Fruit fly (Drosophila melanogaster) whole organism, wandering third instar larva: ENCODE measurements around the gene CG10581.

Source experiments
- Abd-B ChIP-seq: fragments of >200 bp; optimal IDR thresholded peaks from 2 replicates; lab custom pipeline; 2017; ENCODE audit warnings: missing biosample characterization, missing genetic modification characterization
- CG32264 ChIP-seq: fragments of 200-800 bp; sonication (Bioruptor generic); optimal IDR thresholded peaks from 2 replicates; lab custom pipeline; 2016; ENCODE audit warnings: missing biosample characterization, missing genetic modification characterization
- CG9705 ChIP-seq: fragments of 200-800 bp; sonication (Bioruptor generic); optimal IDR thresholded peaks from 2 replicates; lab custom pipeline; 2018; ENCODE audit warnings: missing biosample characterization, mild to moderate bottlenecking, missing genetic modification characterization
- Dfd ChIP-seq: fragments of >200 bp; optimal IDR thresholded peaks from 2 replicates; lab custom pipeline; 2017; ENCODE audit warnings: missing biosample characterization, missing genetic modification characterization
- Dif ChIP-seq: fragments of 200-275, 200-300 bp; sonication (Bioruptor generic); optimal IDR thresholded peaks from 2 replicates; lab custom pipeline; 2018; ENCODE audit warnings: missing biosample characterization, missing genetic modification characterization; ENCODE audit not compliant: partially characterized antibody
- GATAd ChIP-seq: sonication (Bioruptor generic); optimal IDR thresholded peaks from 2 replicates; lab custom pipeline; 2016; ENCODE audit warnings: missing biosample characterization, missing genetic modification characterization
- HLH106 ChIP-seq: fragments of 200-800 bp; optimal IDR thresholded peaks from 3 replicates; lab custom pipeline; 2019; ENCODE audit warnings: missing biosample characterization, mild to moderate bottlenecking, missing genetic modification characterization, moderate library complexity
- Hnf4 ChIP-seq: fragments of 200-800 bp; sonication (Bioruptor generic); optimal IDR thresholded peaks from 2 replicates; lab custom pipeline; 2016; ENCODE audit warnings: missing biosample characterization, mild to moderate bottlenecking, missing genetic modification characterization
- Hr78 ChIP-seq: fragments of >200 bp; optimal IDR thresholded peaks from 2 replicates; lab custom pipeline; 2017; ENCODE audit warnings: missing biosample characterization, missing genetic modification characterization
- Jra ChIP-seq: sonication (Bioruptor generic); optimal IDR thresholded peaks from 2 replicates; lab custom pipeline; 2016; ENCODE audit warnings: missing biosample characterization, missing genetic modification characterization
- OdsH ChIP-seq: fragments of 200-800 bp; sonication (Bioruptor generic); optimal IDR thresholded peaks from 2 replicates; lab custom pipeline; 2016; ENCODE audit warnings: missing biosample characterization, mild to moderate bottlenecking, missing genetic modification characterization
- Sp1 ChIP-seq: fragments of 200-800 bp; sonication (Bioruptor generic); optimal IDR thresholded peaks from 3 replicates; lab custom pipeline; 2019; ENCODE audit warnings: missing biosample characterization, mild to moderate bottlenecking, missing genetic modification characterization, moderate library complexity
- Vsx2 ChIP-seq: fragments of 200-300, 225-300 bp; sonication (Bioruptor generic); optimal IDR thresholded peaks from 2 replicates; lab custom pipeline; 2018; ENCODE audit warnings: missing biosample characterization, missing genetic modification characterization; ENCODE audit not compliant: partially characterized antibody
- br ChIP-seq: fragments of 200-800 bp; sonication (Bioruptor generic); optimal IDR thresholded peaks from 2 replicates; lab custom pipeline; 2016; ENCODE audit warnings: missing biosample characterization, missing genetic modification characterization
- brk ChIP-seq: fragments of 200-800 bp; sonication (Bioruptor generic); optimal IDR thresholded peaks from 2 replicates; lab custom pipeline; 2016; ENCODE audit warnings: missing biosample characterization, mild to moderate bottlenecking, missing genetic modification characterization
- dl ChIP-seq, 2 experiments: fragments of 175-275, 200-275 bp in 1 of 2; fragments of 200-275 bp in 1 of 2; sonication (Bioruptor generic); optimal IDR thresholded peaks; lab custom pipeline; 2018; ENCODE audit warnings: mild to moderate bottlenecking in 2 of 2, missing biosample characterization in 2 of 2, missing genetic modification characterization in 2 of 2, moderate library complexity in 2 of 2; ENCODE audit not compliant: partially characterized antibody in 2 of 2, insufficient read depth in 1 of 2
- dmrt93B ChIP-seq: fragments of 200-800 bp; sonication (Bioruptor generic); optimal IDR thresholded peaks from 2 replicates; lab custom pipeline; 2018; ENCODE audit warnings: missing biosample characterization, mild to moderate bottlenecking, missing genetic modification characterization
- dsf ChIP-seq: sonication (Bioruptor generic); optimal IDR thresholded peaks from 2 replicates; lab custom pipeline; 2016; ENCODE audit warnings: missing biosample characterization, missing genetic modification characterization, borderline replicate concordance
- foxo ChIP-seq, 2 experiments: fragments of 200-800 bp; sonication (Bioruptor generic); optimal IDR thresholded peaks; 2 replicates in 1 of 2; 3 replicates in 1 of 2; lab custom pipeline; 2016 to 2017; ENCODE audit warnings: missing biosample characterization in 2 of 2, missing genetic modification characterization in 2 of 2
- fru ChIP-seq: fragments of 200-800 bp; sonication (Bioruptor generic); optimal IDR thresholded peaks from 3 replicates; lab custom pipeline; 2016; ENCODE audit warnings: missing biosample characterization, mild to moderate bottlenecking, missing genetic modification characterization
- h ChIP-seq: fragments of 200-800 bp; sonication (Bioruptor generic); optimal IDR thresholded peaks from 3 replicates; lab custom pipeline; 2016; ENCODE audit warnings: missing biosample characterization, mild to moderate bottlenecking, missing genetic modification characterization
- jim ChIP-seq: fragments of 175-275, 200-325 bp; sonication (Bioruptor generic); optimal IDR thresholded peaks from 2 replicates; lab custom pipeline; 2016; ENCODE audit warnings: missing biosample characterization, mild to moderate bottlenecking, missing genetic modification characterization
- lola ChIP-seq: fragments of >200 bp; optimal IDR thresholded peaks from 2 replicates; lab custom pipeline; 2017; ENCODE audit warnings: missing biosample characterization, missing genetic modification characterization
- pan ChIP-seq: fragments of >200 bp; optimal IDR thresholded peaks from 2 replicates; lab custom pipeline; 2017
- psq ChIP-seq: fragments of 200-800 bp; sonication (Bioruptor generic); optimal IDR thresholded peaks from 3 replicates; lab custom pipeline; 2017; ENCODE audit warnings: missing biosample characterization, mild to moderate bottlenecking, missing genetic modification characterization, moderate library complexity
- rgr ChIP-seq: fragments of 200-800 bp; sonication (Bioruptor generic); optimal IDR thresholded peaks from 3 replicates; lab custom pipeline; 2016; ENCODE audit warnings: missing biosample characterization, mild to moderate bottlenecking, missing genetic modification characterization
- sage ChIP-seq: fragments of 200-800 bp; sonication (Bioruptor generic); optimal IDR thresholded peaks from 2 replicates; lab custom pipeline; 2016; ENCODE audit warnings: missing biosample characterization, mild to moderate bottlenecking, missing genetic modification characterization
- tai ChIP-seq: sonication (Bioruptor generic); optimal IDR thresholded peaks from 2 replicates; lab custom pipeline; 2016; ENCODE audit warnings: missing biosample characterization, missing genetic modification characterization
- usp ChIP-seq: fragments of >200 bp; optimal IDR thresholded peaks from 2 replicates; lab custom pipeline; 2017; ENCODE audit warnings: missing biosample characterization, missing genetic modification characterization

The CG10581 gene

DNA sequence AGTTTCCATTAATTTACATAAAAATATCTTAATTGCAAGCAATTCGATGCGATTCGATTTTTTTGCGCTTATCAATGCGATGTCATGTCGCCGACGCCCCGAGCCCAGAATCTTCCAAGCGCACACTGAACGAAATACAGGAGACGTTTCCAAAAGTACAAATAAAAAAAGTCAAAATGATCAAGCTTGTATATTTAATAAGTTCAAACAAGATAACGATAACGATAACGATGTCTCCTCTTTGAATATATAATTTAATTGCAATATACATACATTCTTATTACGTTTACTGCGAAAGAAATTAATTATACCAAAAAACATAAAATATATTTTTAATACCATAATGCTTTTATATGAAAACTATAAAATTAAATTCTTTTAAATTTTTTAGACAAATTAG, 43.8 kb downstream of the CG10581 start:
- TF ChIP-seq HLH106 (tag; lab: Kevin White, UChicago) (peak; percentile 44), psq (peak; percentile 42), Sp1 (GFP tag; lab: Kevin White, UChicago) (peak; percentile 49), Dif (no peak), Dfd (GFP tag; lab: Kevin White, UChicago) (no peak), usp (GFP tag; lab: Kevin White, UChicago) (no peak), Hr78 (no peak), sage (GFP tag; lab: Kevin White, UChicago) (no peak), foxo (GFP tag; optimal IDR thresholded peaks at IDR 0.05; lab: Kevin White, UChicago) (peak in 1 of 2 experiments; percentile 42), rgr (GFP tag; lab: Kevin White, UChicago) (peak; percentile 47), brk (GFP tag; lab: Kevin White, UChicago) (peak; percentile 9), pan (lab: Kevin White, UChicago) (no peak), br (GFP tag; lab: Kevin White, UChicago) (no peak), CG9705 (GFP tag; lab: Kevin White, UChicago) (no peak), Abd-B (GFP tag; lab: Kevin White, UChicago) (no peak), CG32264 (GFP tag; lab: Kevin White, UChicago) (no peak), h (no peak), Jra (GFP tag; lab: Kevin White, UChicago) (no peak), lola (GFP tag; lab: Kevin White, UChicago) (no peak), dmrt93B (GFP tag; lab: Kevin White, UChicago) (no peak), dl (GFP tag; optimal IDR thresholded peaks at IDR 0.05; lab: Kevin White, UChicago; ENCODE audit: insufficient read depth in 1 of 2, partially characterized antibody in 2 of 2) (no peak), OdsH (GFP tag; lab: Kevin White, UChicago) (peak; percentile 38), GATAd (no peak), Hnf4 (GFP tag; lab: Kevin White, UChicago) (no peak), tai (GFP tag; lab: Kevin White, UChicago) (no peak)

DNA sequence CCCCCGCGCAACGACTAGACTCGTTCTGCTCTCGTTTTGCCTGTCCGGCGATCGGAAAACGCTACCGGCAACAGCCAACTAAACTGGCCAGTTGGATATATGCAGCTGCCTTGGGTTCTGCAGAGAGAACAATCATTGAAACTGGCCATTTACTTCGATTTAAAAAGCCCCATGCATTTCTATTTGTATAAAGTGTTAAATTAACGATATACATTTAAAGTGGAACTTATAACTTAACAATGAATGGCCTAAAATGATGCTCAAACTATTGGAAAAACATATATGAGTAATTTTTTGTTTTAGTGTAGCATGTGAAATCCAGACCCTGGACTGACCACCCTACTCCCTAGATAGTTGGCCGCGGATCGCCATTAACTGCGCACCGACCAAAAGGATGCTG, 45.1 kb downstream of the CG10581 start:
- TF ChIP-seq dsf (GFP tag; lab: Kevin White, UChicago) (no peak), h (no peak)

DNA sequence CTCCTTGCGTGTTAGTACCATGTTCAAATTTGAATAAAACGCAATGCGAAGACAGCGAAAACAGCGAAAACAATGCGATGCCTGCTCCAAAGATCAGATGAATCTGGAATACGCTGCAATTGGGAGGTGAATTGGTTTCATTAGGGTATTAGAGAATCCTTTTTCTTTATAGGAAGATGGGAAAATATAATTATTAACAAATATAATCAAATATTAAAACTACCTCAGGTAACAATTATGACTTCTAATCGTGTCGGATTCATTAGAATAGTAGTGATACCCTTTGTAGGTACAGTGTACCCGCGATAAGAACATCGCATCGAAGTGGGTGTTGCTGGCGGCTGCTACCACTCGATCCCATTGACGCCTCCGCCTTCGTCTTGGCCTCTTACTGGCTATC, 46.1 kb downstream of the CG10581 start:
- TF ChIP-seq Abd-B (GFP tag; lab: Kevin White, UChicago): no peak
- peak in 1 of 2 experiments; percentile 23 for TF ChIP-seq foxo (GFP tag; optimal IDR thresholded peaks at IDR 0.05; lab: Kevin White, UChicago)
- TF ChIP-seq HLH106 (tag; lab: Kevin White, UChicago): peak; percentile 23
- peak; percentile 4 for TF ChIP-seq psq
- no peak for TF ChIP-seq br (GFP tag; lab: Kevin White, UChicago)
- peak; percentile 14 for TF ChIP-seq fru
- no peak for TF ChIP-seq jim (GFP tag; lab: Kevin White, UChicago)
- TF ChIP-seq h: peak; percentile 24
- peak; percentile 5 for TF ChIP-seq rgr (GFP tag; lab: Kevin White, UChicago)
- no peak for TF ChIP-seq usp (GFP tag; lab: Kevin White, UChicago)
- TF ChIP-seq, all 38 proteins: peak for 6

- TF ChIP-seq OdsH (GFP tag; lab: Kevin White, UChicago): peak; percentile 26
- no peak for TF ChIP-seq h
- peak; percentile 27 for TF ChIP-seq psq
- TF ChIP-seq foxo (GFP tag; optimal IDR thresholded peaks at IDR 0.05; lab: Kevin White, UChicago): peak in 1 of 2 experiments; percentile 49
- no peak for TF ChIP-seq dsf (GFP tag; lab: Kevin White, UChicago)
- no peak for TF ChIP-seq Jra (GFP tag; lab: Kevin White, UChicago)
- no peak for TF ChIP-seq Vsx2 (GFP tag; lab: Kevin White, UChicago)
- TF ChIP-seq HLH106 (tag; lab: Kevin White, UChicago): peak; percentile 52
- peak; percentile 65 for TF ChIP-seq Sp1 (GFP tag; lab: Kevin White, UChicago)
- TF ChIP-seq fru: no peak
- peak; percentile 13 for TF ChIP-seq rgr (GFP tag; lab: Kevin White, UChicago)
- peak; percentile 1 for TF ChIP-seq dmrt93B (GFP tag; lab: Kevin White, UChicago)
Observed at dm6 chr3L:20986929-20987363, 47.1 kb downstream of the CG10581 start.
